Worm (Caenorhabditis elegans): ENCODE measurements around the gene M88.3.

DNA sequence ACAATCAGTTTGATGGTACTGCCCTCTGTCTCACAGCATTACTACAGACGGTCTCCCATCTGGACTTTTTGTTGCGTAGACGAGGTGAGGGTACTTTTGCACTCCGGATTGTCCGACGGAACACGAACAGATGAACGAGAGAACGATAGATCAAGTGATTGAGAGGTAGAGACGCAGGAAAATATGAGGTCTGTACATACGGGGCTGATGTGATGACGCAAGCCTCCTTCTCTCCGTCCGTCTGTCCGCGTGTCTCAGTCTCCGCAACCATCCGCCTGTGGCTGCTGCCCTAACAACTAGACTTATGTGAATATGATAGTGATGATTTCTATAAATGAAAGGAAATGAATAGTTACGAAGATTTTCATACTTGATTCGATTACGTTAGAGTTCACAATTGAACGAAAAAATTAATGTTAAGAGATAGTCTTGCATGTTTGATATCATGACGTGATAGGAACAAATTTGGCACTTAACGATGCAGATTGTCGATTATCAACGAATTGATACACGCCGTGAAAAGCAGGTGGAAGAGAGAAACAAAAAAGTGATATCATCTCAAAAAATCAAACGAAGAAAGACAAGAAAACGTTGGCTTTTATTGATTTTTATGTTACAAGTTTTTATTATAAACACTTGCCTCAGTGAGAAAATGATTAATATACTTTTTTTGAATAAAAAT is 42.2 kb downstream of the M88.3 start:
- no peak for TF ChIP-seq dpl-1 (GFP tag; optimal IDR thresholded peaks at IDR 0.05)
- TF ChIP-seq unc-30 (tag; optimal IDR thresholded peaks at IDR 0.05), result no peak
- TF ChIP-seq snu-23 (GFP tag; optimal IDR thresholded peaks at IDR 0.05), result no peak
- TF ChIP-seq unc-86 (tag; optimal IDR thresholded peaks at IDR 0.05), result no peak
- no peak for TF ChIP-seq egl-27 (tag; optimal IDR thresholded peaks at IDR 0.05)
- TF ChIP-seq hlh-17 (GFP tag; optimal IDR thresholded peaks at IDR 0.05; ENCODE audit: borderline replicate concordance), result no peak
- TF ChIP-seq fkh-10 (GFP tag; optimal IDR thresholded peaks at IDR 0.05), result no peak
